Fruit fly (Drosophila melanogaster): Measurements from ENCODE around the gene CG13059.

Gene CG13059

dm6 chr3L:16359219-16359748, 35.8 kb downstream of the CG13059 start, which contains the start of gene ringer:
Gene ringer, minus strand, starts transcription at chr3L:16359428.
- TF ChIP-seq CG8478 (optimal IDR thresholded peaks at IDR 0.05) (no peak), CTCF (optimal IDR thresholded peaks at IDR 0.05) (no peak)

- TF ChIP-seq CG8478 (optimal IDR thresholded peaks at IDR 0.05) (no peak), CTCF (optimal IDR thresholded peaks at IDR 0.05) (no peak)
These were observed 36.3 kb downstream of the CG13059 start for dm6 chr3L:16359795-16360194.

- TF ChIP-seq CTCF (optimal IDR thresholded peaks at IDR 0.05) (no peak), CG8478 (optimal IDR thresholded peaks at IDR 0.05) (no peak)
These were observed 37.8 kb downstream of the CG13059 start for dm6 chr3L:16361200-16361815.

dm6 chr3L:16362119-16362653, 38.7 kb downstream of the CG13059 start, which contains the start of gene Cpr72Ea:
Gene Cpr72Ea, plus strand, starts transcription at chr3L:16362603.
- no peak for TF ChIP-seq CG8478 (optimal IDR thresholded peaks at IDR 0.05)
- no peak for TF ChIP-seq CTCF (optimal IDR thresholded peaks at IDR 0.05)

dm6 chr3L:16364182-16364581, 40.7 kb downstream of the CG13059 start:
- TF ChIP-seq CTCF (optimal IDR thresholded peaks at IDR 0.05) (no peak), CG8478 (optimal IDR thresholded peaks at IDR 0.05) (no peak)

- no peak for TF ChIP-seq CG8478 (optimal IDR thresholded peaks at IDR 0.05)
- no peak for TF ChIP-seq CTCF (optimal IDR thresholded peaks at IDR 0.05)
These were observed 41.1 kb downstream of the CG13059 start, which contains the start of gene Cpr72Eb for dm6 chr3L:16364599-16364998. Gene Cpr72Eb, plus strand, starts transcription at chr3L:16364899.

dm6 chr3L:16367240-16367639, 43.8 kb downstream of the CG13059 start, which contains the start of gene Cpr72Ec:
Gene Cpr72Ec, minus strand, starts transcription at chr3L:16367340.
- TF ChIP-seq CTCF (optimal IDR thresholded peaks at IDR 0.05) (no peak), CG8478 (optimal IDR thresholded peaks at IDR 0.05) (no peak)

- TF ChIP-seq CTCF (optimal IDR thresholded peaks at IDR 0.05) (no peak), CG8478 (optimal IDR thresholded peaks at IDR 0.05) (no peak)
These were observed 44.7 kb downstream of the CG13059 start, which contains the start of gene CG4842 for dm6 chr3L:16368199-16368598. Gene CG4842, plus strand, starts transcription at chr3L:16368389.

- TF ChIP-seq CTCF (optimal IDR thresholded peaks at IDR 0.05) (no peak), CG8478 (optimal IDR thresholded peaks at IDR 0.05) (no peak)
These were observed 46.1 kb downstream of the CG13059 start, which contains the start of gene CG18814 for dm6 chr3L:16369526-16369925. Gene CG18814, plus strand, starts transcription at chr3L:16369826.

Data from S2 (cell line).